Fruit fly (Drosophila melanogaster) whole organism, prepupa: ENCODE data around the gene CG10298.
A peak's percentile ranks its signal among the peaks of the same experiment; 100 is the strongest.

ENCODE experiments used
- Blimp-1 ChIP-seq: fragments of 200-800 bp; sonication (Bioruptor generic); optimal IDR thresholded peaks from 3 replicates; lab custom pipeline; 2017; ENCODE audit warnings: missing biosample characterization, missing genetic modification characterization, mild to moderate bottlenecking, moderate library complexity, missing genetic modification reagents
- CG10631 ChIP-seq: fragments of 200-800 bp; sonication (Bioruptor generic); optimal IDR thresholded peaks from 2 replicates; lab custom pipeline; 2016; ENCODE audit warnings: missing biosample characterization, missing genetic modification characterization
- CG10669 ChIP-seq: fragments of 200-800 bp; sonication (Bioruptor generic); optimal IDR thresholded peaks from 3 replicates; lab custom pipeline; 2018; ENCODE audit warnings: missing biosample characterization, mild to moderate bottlenecking, missing genetic modification characterization, moderate library complexity
- CG11762 ChIP-seq: fragments of 200-800 bp; sonication (Bioruptor generic); optimal IDR thresholded peaks from 3 replicates; lab custom pipeline; 2016; ENCODE audit warnings: missing biosample characterization, missing genetic modification characterization; ENCODE audit not compliant: insufficient read depth
- CG11902 ChIP-seq: fragments of 200-800 bp; sonication (Bioruptor generic); optimal IDR thresholded peaks from 3 replicates; lab custom pipeline; 2016; ENCODE audit warnings: missing biosample characterization, missing genetic modification characterization
- CG16779 ChIP-seq: fragments of 200-800 bp; sonication (Bioruptor generic); optimal IDR thresholded peaks from 3 replicates; lab custom pipeline; 2017; ENCODE audit warnings: missing biosample characterization, mild to moderate bottlenecking, missing genetic modification characterization
- CG4318 ChIP-seq: fragments of 200-800 bp; sonication (Bioruptor generic); optimal IDR thresholded peaks from 3 replicates; lab custom pipeline; 2017; ENCODE audit warnings: missing biosample characterization, mild to moderate bottlenecking, missing genetic modification characterization
- CG6276 ChIP-seq: fragments of 200-800 bp; sonication (Bioruptor generic); optimal IDR thresholded peaks from 2 replicates; lab custom pipeline; 2017; ENCODE audit warnings: missing biosample characterization, mild to moderate bottlenecking, missing genetic modification characterization
- CG6808 ChIP-seq: fragments of 200-800 bp; sonication (Bioruptor generic); optimal IDR thresholded peaks from 3 replicates; lab custom pipeline; 2017; ENCODE audit warnings: missing biosample characterization, missing genetic modification characterization, mild to moderate bottlenecking, moderate library complexity, missing genetic modification reagents
- CG8119 ChIP-seq: fragments of 200-800 bp; sonication (Bioruptor generic); IDR thresholded peaks from 3 replicates; pipeline ENCODE4 v1.3.6; 2022; ENCODE audit warnings: missing biosample characterization, missing genetic modification characterization
- CG8319 ChIP-seq: fragments of 200-800 bp; sonication (Bioruptor generic); optimal IDR thresholded peaks from 3 replicates; lab custom pipeline; 2016; ENCODE audit warnings: missing biosample characterization, missing genetic modification characterization
- Eip78C ChIP-seq: fragments of 200-800 bp; sonication (Bioruptor generic); peaks from one replicate; lab custom pipeline; 2016; ENCODE audit warnings: missing biosample characterization, missing genetic modification characterization
- Eip93F ChIP-seq: fragments of 200-800 bp; sonication (Bioruptor generic); optimal IDR thresholded peaks from 2 replicates; lab custom pipeline; 2016; ENCODE audit warnings: missing biosample characterization, mild to moderate bottlenecking, missing genetic modification characterization
- Ets21C ChIP-seq: fragments of 200-800 bp; sonication (Bioruptor generic); optimal IDR thresholded peaks from 3 replicates; lab custom pipeline; 2016; ENCODE audit warnings: missing biosample characterization, missing genetic modification characterization
- Ets96B ChIP-seq: fragments of 200-800 bp; optimal IDR thresholded peaks from 2 replicates; lab custom pipeline; 2019; ENCODE audit warnings: missing biosample characterization, mild to moderate bottlenecking, missing genetic modification characterization, moderate library complexity
- Hr38 ChIP-seq: sonication (Bioruptor generic); optimal IDR thresholded peaks from 2 replicates; lab custom pipeline; 2016; ENCODE audit warnings: missing biosample characterization, missing genetic modification characterization
- Hr39 ChIP-seq: fragments of 200-800 bp; sonication (Bioruptor generic); optimal IDR thresholded peaks from 2 replicates; lab custom pipeline; 2016; ENCODE audit warnings: missing biosample characterization, missing genetic modification characterization
- Hr4 ChIP-seq: fragments of 200-800 bp; sonication (Bioruptor generic); optimal IDR thresholded peaks from 3 replicates; lab custom pipeline; 2016; ENCODE audit warnings: missing biosample characterization, missing genetic modification characterization
- OdsH ChIP-seq: fragments of 200-800 bp; sonication (Bioruptor generic); optimal IDR thresholded peaks from 3 replicates; lab custom pipeline; 2016; ENCODE audit warnings: missing biosample characterization, missing genetic modification characterization
- Sox102F ChIP-seq: fragments of 200-800 bp; sonication (Bioruptor generic); optimal IDR thresholded peaks from 2 replicates; lab custom pipeline; 2016; ENCODE audit warnings: missing biosample characterization, mild to moderate bottlenecking, missing genetic modification characterization
- Sox14 ChIP-seq: fragments of 200-800 bp; sonication (Bioruptor generic); optimal IDR thresholded peaks from 3 replicates; lab custom pipeline; 2016; ENCODE audit warnings: missing biosample characterization, missing genetic modification characterization
- acj6 ChIP-seq: fragments of 200-800 bp; sonication (Bioruptor generic); optimal IDR thresholded peaks from 3 replicates; lab custom pipeline; 2016; ENCODE audit warnings: missing biosample characterization, missing genetic modification characterization
- cyc ChIP-seq: fragments of 200-800 bp; sonication (Bioruptor generic); optimal IDR thresholded peaks from 3 replicates; lab custom pipeline; 2016; ENCODE audit warnings: missing biosample characterization, missing genetic modification characterization
- dsx ChIP-seq: fragments of 200-800 bp; optimal IDR thresholded peaks from 3 replicates; lab custom pipeline; 2019; ENCODE audit warnings: missing biosample characterization, mild to moderate bottlenecking, missing genetic modification characterization, moderate library complexity; ENCODE audit not compliant: poor library complexity, severe bottlenecking
- esn ChIP-seq: fragments of 200-800 bp; sonication (Bioruptor generic); optimal IDR thresholded peaks from 2 replicates; lab custom pipeline; 2016; ENCODE audit warnings: missing biosample characterization, mild to moderate bottlenecking, missing genetic modification characterization, moderate library complexity
- fkh ChIP-seq: fragments of 200-800 bp; sonication (Bioruptor generic); optimal IDR thresholded peaks from 3 replicates; lab custom pipeline; 2017; ENCODE audit warnings: missing biosample characterization, mild to moderate bottlenecking, missing genetic modification characterization, moderate library complexity
- net ChIP-seq: fragments of 200-800 bp; sonication (Bioruptor generic); optimal IDR thresholded peaks from 3 replicates; lab custom pipeline; 2016; ENCODE audit warnings: missing biosample characterization, missing genetic modification characterization
- salr ChIP-seq, 2 experiments: fragments of 200-800 bp; sonication (Bioruptor generic); optimal IDR thresholded peaks; 3 replicates each; lab custom pipeline; 2016 to 2018; ENCODE audit warnings: missing biosample characterization in 2 of 2, missing genetic modification characterization in 2 of 2, mild to moderate bottlenecking in 1 of 2
- ss ChIP-seq, 2 experiments: fragments of 200-800 bp; sonication (Bioruptor generic); optimal IDR thresholded peaks; 2 replicates in 1 of 2; 3 replicates in 1 of 2; lab custom pipeline; 2017 to 2018; ENCODE audit warnings: mild to moderate bottlenecking in 2 of 2, missing biosample characterization in 2 of 2, missing genetic modification characterization in 2 of 2, moderate library complexity in 1 of 2
- svp ChIP-seq: fragments of 200-800 bp; sonication (Bioruptor generic); peaks from one replicate; lab custom pipeline; 2016; ENCODE audit warnings: missing biosample characterization, missing genetic modification characterization

CG10298 gene

DNA sequence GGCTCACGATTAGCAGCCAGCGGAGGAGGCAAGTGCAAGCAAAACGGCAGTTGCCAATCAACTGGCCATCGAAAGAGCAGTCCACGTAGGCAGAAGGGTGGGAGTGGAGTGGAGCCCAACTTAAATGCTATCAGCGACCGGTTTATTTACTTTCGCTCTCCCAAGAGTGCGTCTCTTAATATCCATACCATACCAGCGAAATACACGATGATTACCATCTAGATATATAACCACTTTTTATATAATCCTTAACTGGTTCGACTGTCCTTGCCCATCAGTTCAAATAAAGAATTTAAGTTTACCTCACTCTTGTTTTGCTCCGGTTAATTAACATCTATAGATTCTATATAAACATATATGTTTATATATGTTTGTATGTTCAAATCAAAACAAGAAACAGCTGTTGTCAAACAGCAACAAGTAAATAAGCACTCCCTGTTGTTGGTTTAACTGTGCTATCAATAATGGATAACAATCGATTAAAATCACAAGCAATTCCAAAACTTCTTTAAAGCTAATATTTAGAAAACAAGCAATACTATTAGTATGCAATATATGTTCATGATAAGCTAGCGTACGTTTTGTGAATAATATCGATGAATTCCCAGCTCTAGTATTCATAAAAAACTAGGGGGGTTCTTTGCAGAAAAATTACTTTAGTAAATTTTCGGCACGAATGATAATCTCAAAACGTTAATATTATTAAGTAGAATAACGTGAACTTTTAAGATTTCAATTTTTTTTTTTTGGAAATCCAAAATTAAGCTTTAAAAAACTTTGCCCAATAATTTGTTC is 30.9 kb downstream of the CG10298 start (continued):
- peak; percentile 60 for TF ChIP-seq CG8119 (GFP tag; lab: Robert Waterston, UW)
- TF ChIP-seq Hr4 (GFP tag; lab: Kevin White, UChicago), result peak; percentile 60
- TF ChIP-seq salr (GFP tag; optimal IDR thresholded peaks at IDR 0.05; lab: Kevin White, UChicago), result no peak
- peak; percentile 85 for TF ChIP-seq Blimp-1
- peak; percentile 48 for TF ChIP-seq acj6 (GFP tag; lab: Kevin White, UChicago)
- TF ChIP-seq dsx (GFP tag; lab: Kevin White, UChicago), result no peak
- peak; percentile 44 for TF ChIP-seq Hr39 (GFP tag; lab: Kevin White, UChicago)
- TF ChIP-seq Hr38 (GFP tag; lab: Kevin White, UChicago), result no peak
- no peak for TF ChIP-seq CG6276 (GFP tag; lab: Kevin White, UChicago)

DNA sequence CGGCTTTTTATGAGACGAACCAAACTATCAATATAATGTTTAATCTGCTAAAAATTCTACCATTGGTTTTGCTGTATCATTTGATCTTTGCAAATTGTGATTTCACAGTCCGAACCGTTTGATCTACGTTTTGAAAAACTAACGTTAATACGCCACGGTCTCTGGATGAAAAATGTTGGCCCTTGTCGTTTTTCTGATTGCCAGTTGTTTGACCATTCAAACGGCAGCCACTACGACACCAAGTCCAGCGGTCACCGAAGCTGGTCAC is 31.4 kb downstream of the CG10298 start, which contains the start of gene CG42564:
Gene CG42564 (plus strand): TSS at position 169 of the 268 bp plus-strand sequence.
- TF ChIP-seq CG6808 (GFP tag; lab: Kevin White, UChicago), result no peak
- TF ChIP-seq fkh (GFP tag; lab: Kevin White, UChicago), result no peak
- no peak for TF ChIP-seq Eip78C (GFP tag; lab: Kevin White, UChicago)
- TF ChIP-seq esn, result peak; percentile 33
- TF ChIP-seq cyc, result no peak
- no peak for TF ChIP-seq Blimp-1
- no peak for TF ChIP-seq CG11902 (GFP tag; lab: Kevin White, UChicago)
- TF ChIP-seq, all 60 proteins: peak for 1

DNA sequence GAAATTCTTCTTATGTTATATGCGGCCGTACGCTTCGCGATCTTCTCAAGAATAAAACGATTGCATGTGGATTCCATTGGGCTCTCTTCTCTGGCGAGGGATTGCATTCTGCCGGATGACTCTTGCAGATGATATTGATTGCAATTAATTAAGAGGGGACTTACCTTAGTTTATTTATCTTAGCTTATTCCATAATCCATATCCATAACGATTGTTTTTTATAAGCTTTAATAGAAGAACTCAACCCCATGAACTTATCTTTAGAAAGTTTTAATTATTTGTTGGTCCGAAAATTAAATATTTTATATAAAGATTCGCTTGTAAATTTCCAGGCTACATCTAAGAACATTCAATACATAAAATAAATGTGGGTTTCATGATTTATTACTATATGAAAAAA is 33.1 kb downstream of the CG10298 start, which contains the start of gene CRAT:
Gene CRAT (minus strand): TSS at position 101 of the 400 bp plus-strand sequence.
- TF ChIP-seq Sox102F, result no peak
- TF ChIP-seq CG8119 (GFP tag; lab: Robert Waterston, UW), result no peak
- TF ChIP-seq CG10631 (GFP tag; lab: Kevin White, UChicago), result no peak
- TF ChIP-seq Ets96B (tag; lab: Kevin White, UChicago), result no peak
- no peak for TF ChIP-seq CG8319 (GFP tag; lab: Kevin White, UChicago)
- no peak for TF ChIP-seq CG4318 (GFP tag; lab: Kevin White, UChicago)
- no peak for TF ChIP-seq Blimp-1
- no peak for TF ChIP-seq CG16779
- TF ChIP-seq Eip93F (GFP tag; lab: Kevin White, UChicago), result no peak
- no peak for TF ChIP-seq fkh (GFP tag; lab: Kevin White, UChicago)
- TF ChIP-seq Hr39 (GFP tag; lab: Kevin White, UChicago), result no peak
- no peak for TF ChIP-seq acj6 (GFP tag; lab: Kevin White, UChicago)
- TF ChIP-seq svp, result no peak
- no peak for TF ChIP-seq CG6808 (GFP tag; lab: Kevin White, UChicago)
- TF ChIP-seq dsx (GFP tag; lab: Kevin White, UChicago), result no peak
- no peak for TF ChIP-seq Eip78C (GFP tag; lab: Kevin White, UChicago)
- no peak for TF ChIP-seq esn
- no peak for TF ChIP-seq Hr38 (GFP tag; lab: Kevin White, UChicago)

DNA sequence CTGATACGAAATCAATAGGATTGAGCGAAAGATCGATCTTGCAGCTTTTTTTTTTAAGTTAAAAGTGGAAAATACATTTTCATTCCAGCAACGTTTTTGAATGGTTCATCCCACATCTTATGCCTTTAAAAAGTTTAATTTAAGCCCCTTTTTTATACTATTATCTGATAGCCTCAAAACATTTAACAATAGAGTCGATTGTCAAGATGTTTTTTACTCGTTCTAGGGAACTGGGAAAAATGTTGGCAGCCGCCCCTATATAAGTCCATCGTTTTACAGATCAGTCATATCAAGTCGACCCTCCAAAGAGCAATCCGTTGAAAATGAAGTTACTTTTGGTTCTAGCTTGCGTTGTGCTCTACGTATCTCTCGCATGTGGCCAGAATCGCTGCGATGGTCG is 34.7 kb downstream of the CG10298 start, which contains the start of gene CG42537:
Gene CG42537 (plus strand): TSS at position 301 of the 400 bp plus-strand sequence.
- TF ChIP-seq fkh (GFP tag; lab: Kevin White, UChicago), result no peak
- no peak for TF ChIP-seq CG11762 (GFP tag; lab: Kevin White, UChicago)
- TF ChIP-seq Ets96B (tag; lab: Kevin White, UChicago), result no peak
- no peak for TF ChIP-seq CG6808 (GFP tag; lab: Kevin White, UChicago)
- no peak for TF ChIP-seq Sox14 (GFP tag; lab: Kevin White, UChicago)
- TF ChIP-seq CG4318 (GFP tag; lab: Kevin White, UChicago), result no peak
- TF ChIP-seq net (GFP tag; lab: Kevin White, UChicago), result no peak
- TF ChIP-seq Sox102F, result no peak
- TF ChIP-seq ss (GFP tag; optimal IDR thresholded peaks at IDR 0.05; lab: Kevin White, UChicago), result no peak
- TF ChIP-seq Ets21C, result no peak
- no peak for TF ChIP-seq CG16779
- no peak for TF ChIP-seq OdsH (GFP tag; lab: Kevin White, UChicago)
- no peak for TF ChIP-seq CG10669 (GFP tag; lab: Kevin White, UChicago)
- TF ChIP-seq, all 60 proteins: peak for 0
